Worm (Caenorhabditis elegans) whole organism, early embryonic: ENCODE measurements around the gene F21G4.6.

Experiments used
- ama-1 ChIP-seq: fragments of 150-350 bp; optimal IDR thresholded peaks from 2 replicates; lab custom pipeline; 2014
- ceh-36 ChIP-seq: sonication (generic microtip); optimal IDR thresholded peaks from 2 replicates; lab custom pipeline; 2016; ENCODE audit warnings: missing genetic modification characterization, inconsistent platforms, missing compliant biosample characterization
- flt-1 ChIP-seq: fragments of 200-800 bp; sonication (Bioruptor generic); IDR thresholded peaks from 2 replicates; pipeline ENCODE4 v1.3.6; 2022; ENCODE audit warnings: missing genetic modification characterization, missing compliant biosample characterization
- hmbx-1 ChIP-seq: sonication (generic microtip); optimal IDR thresholded peaks from 2 replicates; lab custom pipeline; 2016; ENCODE audit warnings: mild to moderate bottlenecking, missing genetic modification characterization, missing compliant biosample characterization
- hmg-4 ChIP-seq: fragments of 200-800 bp; sonication (Bioruptor generic); optimal IDR thresholded peaks from 2 replicates; lab custom pipeline; 2018; ENCODE audit warnings: mild to moderate bottlenecking, missing genetic modification characterization, missing compliant biosample characterization
- hnd-1 ChIP-seq: sonication (generic microtip); optimal IDR thresholded peaks from 2 replicates; lab custom pipeline; 2016; ENCODE audit warnings: missing genetic modification characterization, missing compliant biosample characterization
- pes-1 ChIP-seq: fragments of 200-800 bp; sonication (Bioruptor generic); IDR thresholded peaks from 2 replicates; pipeline ENCODE4 v1.3.6; 2022; ENCODE audit warnings: missing genetic modification reagents, missing genetic modification characterization, missing compliant biosample characterization
- scrt-1 ChIP-seq: fragments of 200-800 bp; sonication (Bioruptor generic); IDR thresholded peaks from 2 replicates; pipeline ENCODE4 v1.3.6; 2022; ENCODE audit warnings: missing genetic modification characterization, missing compliant biosample characterization
- sea-1 ChIP-seq: fragments of 200-800 bp; sonication (Bioruptor generic); conservative IDR thresholded peaks from 2 replicates; pipeline ENCODE4 v1.3.6; 2022; ENCODE audit warnings: missing genetic modification characterization, missing compliant biosample characterization
- tbx-11 ChIP-seq: fragments of 200-800 bp; sonication (Bioruptor generic); IDR thresholded peaks from 2 replicates; pipeline ENCODE4 v1.3.6; 2022; ENCODE audit warnings: missing genetic modification characterization, missing compliant biosample characterization
- tbx-37 ChIP-seq: fragments of 200-800 bp; sonication (Bioruptor generic); conservative IDR thresholded peaks from 2 replicates; pipeline ENCODE4 v1.3.6; 2022; ENCODE audit warnings: missing genetic modification reagents, missing genetic modification characterization, missing compliant biosample characterization
- tra-4 ChIP-seq: sonication (generic microtip); optimal IDR thresholded peaks from 2 replicates; lab custom pipeline; 2017; ENCODE audit warnings: missing genetic modification characterization, missing compliant biosample characterization

DNA sequence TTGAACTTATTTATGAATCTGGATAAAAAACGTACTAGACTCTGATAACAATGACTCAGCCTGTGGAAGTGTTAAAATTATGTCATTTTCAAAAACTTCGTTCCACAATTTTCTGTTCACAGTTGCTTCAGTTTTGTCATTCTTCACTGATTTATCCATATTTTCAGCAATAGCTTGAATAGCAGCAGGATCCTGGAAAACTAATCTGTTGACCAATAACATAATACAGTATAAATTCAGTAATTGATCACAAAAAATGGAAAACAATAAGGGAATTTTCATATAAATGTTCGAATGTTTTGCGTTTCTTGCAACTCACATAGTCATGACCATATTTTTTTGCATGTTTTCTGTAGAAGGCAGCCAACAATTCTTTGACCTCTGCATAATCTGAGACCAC, 31.3 kb upstream of the F21G4.6 start:
- TF ChIP-seq scrt-1 (GFP tag; lab: Robert Waterston, UW) (no peak), hnd-1 (tag; lab: Kevin White, UChicago) (no peak), ama-1 (lab: Kevin White, UChicago) (no peak), flt-1 (GFP tag; lab: Robert Waterston, UW) (no peak), pes-1 (GFP tag; lab: Robert Waterston, UW) (no peak), hmbx-1 (tag; lab: Kevin White, UChicago) (no peak), hmg-4 (no peak), tra-4 (tag; lab: Kevin White, UChicago) (no peak), ceh-36 (no peak), tbx-37 (GFP tag; lab: Robert Waterston, UW) (no peak), tbx-11 (GFP tag; lab: Robert Waterston, UW) (no peak), sea-1 (GFP tag; lab: Robert Waterston, UW) (no peak)
